Worm (Caenorhabditis elegans): ENCODE results near the gene ZK370.6.
A peak's percentile ranks its signal among the peaks of the same experiment; 100 is the strongest.

Gene ZK370.6

ce11 chrIII:8717231-8717694, 26.4 kb downstream of the ZK370.6 start, which contains the start of gene mrpl-11:
Gene mrpl-11, plus strand, starts transcription at chrIII:8717644.
- TF ChIP-seq nhr-10 (tag; optimal IDR thresholded peaks at IDR 0.05) (no peak), lin-11 (tag; optimal IDR thresholded peaks at IDR 0.05) (no peak), snpc-4 (tag; optimal IDR thresholded peaks at IDR 0.05) (no peak), lsy-2 (tag; optimal IDR thresholded peaks at IDR 0.05) (peak in 1 of 2 experiments; percentile 9), nhr-11 (tag; optimal IDR thresholded peaks at IDR 0.05) (no peak), mdl-1 (tag; optimal IDR thresholded peaks at IDR 0.05) (no peak), nhr-25 (tag; optimal IDR thresholded peaks at IDR 0.05) (no peak), mab-5 (tag; optimal IDR thresholded peaks at IDR 0.05) (no peak), unc-55 (GFP tag; optimal IDR thresholded peaks at IDR 0.05) (peak; percentile 30)

ce11 chrIII:8716084-8716483, 27.6 kb downstream of the ZK370.6 start, which contains the start of gene B0303.14:
Gene B0303.14, minus strand, starts transcription at chrIII:8716184.
- TF ChIP-seq gmeb-1 (tag; optimal IDR thresholded peaks at IDR 0.05) = no peak
- TF ChIP-seq ztf-1 (GFP tag; conservative IDR thresholded peaks at IDR 0.05) = no peak
- no peak for TF ChIP-seq nhr-11 (tag; optimal IDR thresholded peaks at IDR 0.05)
- no peak for TF ChIP-seq ZK546.5 (tag; optimal IDR thresholded peaks at IDR 0.05)
- no peak for TF ChIP-seq unc-39 (tag; optimal IDR thresholded peaks at IDR 0.05)
- no peak for TF ChIP-seq mdl-1 (tag; optimal IDR thresholded peaks at IDR 0.05)
- TF ChIP-seq elt-3 (tag; optimal IDR thresholded peaks at IDR 0.05) = no peak
- TF ChIP-seq mab-5 (tag; optimal IDR thresholded peaks at IDR 0.05) = no peak
- TF ChIP-seq sem-4 (tag; optimal IDR thresholded peaks at IDR 0.05) = no peak
- TF ChIP-seq fos-1 (tag; optimal IDR thresholded peaks at IDR 0.05) = no peak
- TF ChIP-seq nhr-237 (tag; optimal IDR thresholded peaks at IDR 0.05) = no peak
- TF ChIP-seq zag-1 (tag; optimal IDR thresholded peaks at IDR 0.05) = no peak
- TF ChIP-seq lin-11 (tag; optimal IDR thresholded peaks at IDR 0.05) = no peak
- TF ChIP-seq skn-1 (tag; optimal IDR thresholded peaks at IDR 0.05) = no peak
- TF ChIP-seq elt-1 (tag; optimal IDR thresholded peaks at IDR 0.05) = no peak
- no peak for TF ChIP-seq unc-62 (GFP tag; optimal IDR thresholded peaks at IDR 0.05)
- no peak for TF ChIP-seq C34F6.9 (tag; optimal IDR thresholded peaks at IDR 0.05)
- no peak for TF ChIP-seq lin-39 (tag; optimal IDR thresholded peaks at IDR 0.05)
- TF ChIP-seq snpc-4 (tag; optimal IDR thresholded peaks at IDR 0.05) = no peak
- TF ChIP-seq Y55F3AM.14 (GFP tag; optimal IDR thresholded peaks at IDR 0.05) = no peak

ce11 chrIII:8712968-8713367, 30.7 kb downstream of the ZK370.6 start:
- TF ChIP-seq ztf-11 (tag; optimal IDR thresholded peaks at IDR 0.05) = no peak
- TF ChIP-seq unc-62 (GFP tag; optimal IDR thresholded peaks at IDR 0.05) = no peak
- no peak for TF ChIP-seq nhr-237 (tag; optimal IDR thresholded peaks at IDR 0.05)
- no peak for TF ChIP-seq crh-2 (tag; optimal IDR thresholded peaks at IDR 0.05)
- no peak for TF ChIP-seq lin-13 (GFP tag; optimal IDR thresholded peaks at IDR 0.05)
- TF ChIP-seq snpc-4 (tag; optimal IDR thresholded peaks at IDR 0.05) = no peak
- TF ChIP-seq sma-9 (GFP tag; optimal IDR thresholded peaks at IDR 0.05) = no peak
- no peak for TF ChIP-seq sma-9 (tag; optimal IDR thresholded peaks at IDR 0.05)
- TF ChIP-seq nhr-21 (tag; optimal IDR thresholded peaks at IDR 0.05) = no peak
- TF ChIP-seq nhr-12 (tag; optimal IDR thresholded peaks at IDR 0.05) = no peak
- no peak for TF ChIP-seq nhr-25 (tag; optimal IDR thresholded peaks at IDR 0.05)

ce11 chrIII:8710310-8710709, 33.3 kb downstream of the ZK370.6 start, which contains the start of gene B0303.11:
Gene B0303.11, minus strand, starts transcription at chrIII:8710410.
- TF ChIP-seq nhr-12 (tag; optimal IDR thresholded peaks at IDR 0.05) = no peak
- no peak for TF ChIP-seq nhr-25 (tag; optimal IDR thresholded peaks at IDR 0.05)
- TF ChIP-seq zag-1 (tag; optimal IDR thresholded peaks at IDR 0.05) = no peak
- no peak for TF ChIP-seq nhr-11 (tag; optimal IDR thresholded peaks at IDR 0.05)
- no peak for TF ChIP-seq R02D3.7 (tag; optimal IDR thresholded peaks at IDR 0.05)
- no peak for TF ChIP-seq nhr-6 (tag; optimal IDR thresholded peaks at IDR 0.05)
- no peak for TF ChIP-seq nhr-129 (tag; optimal IDR thresholded peaks at IDR 0.05)
- TF ChIP-seq gmeb-1 (tag; optimal IDR thresholded peaks at IDR 0.05) = no peak
- no peak for TF ChIP-seq nhr-21 (tag; optimal IDR thresholded peaks at IDR 0.05)
- no peak for TF ChIP-seq lin-13 (GFP tag; optimal IDR thresholded peaks at IDR 0.05)
- no peak for TF ChIP-seq elt-3 (tag; optimal IDR thresholded peaks at IDR 0.05)
- TF ChIP-seq unc-62 (GFP tag; optimal IDR thresholded peaks at IDR 0.05) = no peak
- TF ChIP-seq egl-27 (tag; optimal IDR thresholded peaks at IDR 0.05) = no peak
- no peak for TF ChIP-seq nhr-10 (tag; optimal IDR thresholded peaks at IDR 0.05)

- TF ChIP-seq blmp-1 (tag; optimal IDR thresholded peaks at IDR 0.05; ENCODE audit: insufficient read depth) (peak; percentile 67), sma-9 (GFP tag; optimal IDR thresholded peaks at IDR 0.05) (peak; percentile 48), sma-9 (tag; optimal IDR thresholded peaks at IDR 0.05) (no peak), nhr-21 (tag; optimal IDR thresholded peaks at IDR 0.05) (no peak)
Measured at ce11 chrIII:8709735-8710134, 33.9 kb downstream of the ZK370.6 start.
